Worm (Caenorhabditis elegans): Measurements from ENCODE around the gene ace-4.

DNA sequence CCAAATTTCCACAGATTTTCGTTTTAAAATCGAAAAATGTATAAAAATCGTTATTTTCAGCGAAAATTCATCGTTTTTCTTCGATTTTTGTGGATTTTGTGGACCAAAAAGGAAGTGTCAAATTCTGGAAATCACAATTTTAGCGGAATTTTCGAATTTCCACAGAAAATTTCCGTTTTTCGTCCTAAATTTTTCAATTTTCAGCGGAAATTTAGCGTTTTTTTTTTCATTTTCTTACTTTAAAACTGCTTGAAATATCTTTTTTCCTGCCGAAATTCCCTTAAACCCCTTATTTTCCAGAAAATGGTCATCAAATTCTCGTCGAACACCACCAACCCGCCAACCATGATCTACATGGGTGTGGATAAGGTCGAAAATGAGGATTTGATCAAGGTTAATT lies 54.2 kb downstream of the ace-4 start, which contains the start of gene Y54G11A.2:
- TF ChIP-seq egl-27 (tag; optimal IDR thresholded peaks at IDR 0.05) = no peak
- TF ChIP-seq sea-2 (GFP tag; optimal IDR thresholded peaks at IDR 0.05) = no peak
- no peak for TF ChIP-seq ama-1 (optimal IDR thresholded peaks at IDR 0.05)
- TF ChIP-seq zag-1 (tag; optimal IDR thresholded peaks at IDR 0.05) = no peak
- TF ChIP-seq snpc-4 (tag; optimal IDR thresholded peaks at IDR 0.05) = no peak
- TF ChIP-seq unc-39 (tag; optimal IDR thresholded peaks at IDR 0.05) = no peak
- TF ChIP-seq fos-1 (tag; optimal IDR thresholded peaks at IDR 0.05) = no peak

Measured in whole organism, L3 larva.